Fruit fly (Drosophila melanogaster): ENCODE results near the gene CG9331.
A peak's percentile ranks its signal among the peaks of the same experiment; 100 is the strongest.

CG9331 gene

dm6 chr2L:20780768-20781167 is 41.9 kb upstream of the CG9331 start (continued):
- TF ChIP-seq Pdp1 (GFP tag; optimal IDR thresholded peaks at IDR 0.05) (peak in 1 of 2 experiments; percentile 46), Hr3 (GFP tag; optimal IDR thresholded peaks at IDR 0.05) (no peak), wor (GFP tag; IDR thresholded peaks at IDR 0.05) (no peak), sr (GFP tag; IDR thresholded peaks at IDR 0.05) (0 out of 3 replicates have a peak, but pooled peaks have one; percentile 28), cad (GFP tag; optimal IDR thresholded peaks at IDR 0.05) (no peak), NC2α (GFP tag; optimal IDR thresholded peaks at IDR 0.05) (peak; percentile 43), p53 (GFP tag; optimal IDR thresholded peaks at IDR 0.05) (peak; percentile 31), chinmo (GFP tag; IDR thresholded peaks at IDR 0.05; ENCODE audit: partially characterized antibody) (no peak), Bteb2 (GFP tag; optimal IDR thresholded peaks at IDR 0.05) (no peak), CG11085 (GFP tag; IDR thresholded peaks at IDR 0.05) (no peak), CG6791 (GFP tag; IDR thresholded peaks at IDR 0.05; ENCODE audit: partially characterized antibody) (no peak), CG7271 (tag; optimal IDR thresholded peaks at IDR 0.05) (peak; percentile 5), otp (GFP tag; IDR thresholded peaks at IDR 0.05) (peak; percentile 74; the same call in 2 of the 3 replicates), CG4404 (GFP tag; IDR thresholded peaks at IDR 0.05) (no peak), CG7839 (tag; optimal IDR thresholded peaks at IDR 0.05) (peak; percentile 32), CG14860 (GFP tag; IDR thresholded peaks at IDR 0.05; ENCODE audit: partially characterized antibody) (no peak), Nf-YC (tag; optimal IDR thresholded peaks at IDR 0.05) (peak; percentile 20), HLH3B (GFP tag; IDR thresholded peaks at IDR 0.05) (peak; percentile 44; the same call in 1 of the 2 replicates), hkb (optimal IDR thresholded peaks at IDR 0.05) (no peak), hkb (GFP tag; IDR thresholded peaks at IDR 0.05) (peak; percentile 67), h (optimal IDR thresholded peaks at IDR 0.05) (no peak), bsh (GFP tag; optimal IDR thresholded peaks at IDR 0.05) (peak in 1 of 2 experiments; percentile 66), CG15269 (tag; optimal IDR thresholded peaks at IDR 0.05) (peak; percentile 57), CG2120 (GFP tag; optimal IDR thresholded peaks at IDR 0.05) (peak; percentile 12), fd102C (GFP tag; optimal IDR thresholded peaks at IDR 0.05) (peak; percentile 95), Rfx (GFP tag; IDR thresholded peaks at IDR 0.05) (peak; percentile 42; the same call in 1 of the 2 replicates), Gug (GFP tag; IDR thresholded peaks at IDR 0.05) (no peak), Optix (GFP tag; IDR thresholded peaks at IDR 0.05) (peak; percentile 38; the same call in 1 of the 3 replicates), CG5245 (GFP tag; optimal IDR thresholded peaks at IDR 0.05) (no peak), dpn (GFP tag; optimal IDR thresholded peaks at IDR 0.05) (peak; percentile 7 to 46), Fer2 (tag; optimal IDR thresholded peaks at IDR 0.05) (peak; percentile 31), CG6683 (GFP tag; optimal IDR thresholded peaks at IDR 0.05) (peak; percentile 65), chn (GFP tag; optimal IDR thresholded peaks at IDR 0.05) (no peak), ac (GFP tag; optimal IDR thresholded peaks at IDR 0.05) (peak; percentile 82), en (GFP tag; optimal IDR thresholded peaks at IDR 0.05) (peak; percentile 1), ERR (GFP tag; optimal IDR thresholded peaks at IDR 0.05) (no peak), HLH4C (GFP tag; IDR thresholded peaks at IDR 0.05; ENCODE audit: partially characterized antibody) (no peak), CG14014 (GFP tag; IDR thresholded peaks at IDR 0.05) (peak; percentile 62; the same call in 1 of the 2 replicates), eyg (GFP tag; optimal IDR thresholded peaks at IDR 0.05) (peak; percentile 48), vvl (GFP tag; IDR thresholded peaks at IDR 0.05) (peak; percentile 39; the same call in 1 of the 2 replicates), sqz (GFP tag; optimal IDR thresholded peaks at IDR 0.05) (peak; percentile 49), grau (tag; optimal IDR thresholded peaks at IDR 0.05) (peak; percentile 39), ap (GFP tag; IDR thresholded peaks at IDR 0.05) (0 out of 2 replicates have a peak, but pooled peaks have one; percentile 19), Atf-2 (GFP tag; optimal IDR thresholded peaks at IDR 0.05) (peak; percentile 39), Usf (GFP tag; optimal IDR thresholded peaks at IDR 0.05) (peak; percentile 30), CG1233 (GFP tag; optimal IDR thresholded peaks at IDR 0.05) (peak; percentile 78), trh (GFP tag; optimal IDR thresholded peaks at IDR 0.05) (peak; percentile 7), rib (GFP tag; IDR thresholded peaks at IDR 0.05) (no peak), CG12236 (GFP tag; optimal IDR thresholded peaks at IDR 0.05) (peak; percentile 51), slbo (GFP tag; IDR thresholded peaks at IDR 0.05) (no peak), Xbp1 (GFP tag; optimal IDR thresholded peaks at IDR 0.05) (no peak), CG31388 (GFP tag; optimal IDR thresholded peaks at IDR 0.05) (no peak)

All from whole organism, embryonic.